Worm (Caenorhabditis elegans) whole organism, young adult: ENCODE data around the gene vha-12.

ENCODE experiments used
- B0261.1 ChIP-seq: sonication (generic microtip); optimal IDR thresholded peaks from 2 replicates; lab custom pipeline; 2016; ENCODE audit warnings: mild to moderate bottlenecking, missing genetic modification characterization, moderate library complexity, missing compliant biosample characterization
- B0336.3 ChIP-seq: fragments of 200-800 bp; sonication (Bioruptor generic); IDR thresholded peaks from 2 replicates; pipeline ENCODE4 v1.3.6; 2022; ENCODE audit warnings: missing genetic modification characterization, missing compliant biosample characterization
- C06A6.2 ChIP-seq: fragments of 200-800 bp; sonication (Bioruptor generic); conservative IDR thresholded peaks from 2 replicates; pipeline ENCODE4 v1.3.6; 2022; ENCODE audit warnings: missing genetic modification characterization, missing compliant biosample characterization
- F22D6.2 ChIP-seq: sonication (generic microtip); optimal IDR thresholded peaks from 2 replicates; lab custom pipeline; 2016; ENCODE audit warnings: mild to moderate bottlenecking, missing genetic modification characterization, missing compliant biosample characterization
- F49E8.2 ChIP-seq: sonication (generic microtip); optimal IDR thresholded peaks from 3 replicates; lab custom pipeline; 2017; ENCODE audit warnings: missing genetic modification characterization, mild to moderate bottlenecking, missing compliant biosample characterization, antibody characterized with exemption, moderate library complexity; ENCODE audit not compliant: insufficient read depth
- K11D2.4 ChIP-seq: fragments of 200-800 bp; sonication (Bioruptor generic); IDR thresholded peaks from 2 replicates; pipeline ENCODE4 v1.3.6; 2022; ENCODE audit warnings: missing genetic modification reagents, missing genetic modification characterization, missing compliant biosample characterization
- K12H6.12 ChIP-seq: fragments of 200-800 bp; sonication (Bioruptor generic); optimal IDR thresholded peaks from 2 replicates; lab custom pipeline; 2018; ENCODE audit warnings: mild to moderate bottlenecking, missing genetic modification characterization, missing compliant biosample characterization
- T07F8.4 ChIP-seq: sonication (generic microtip); optimal IDR thresholded peaks from 2 replicates; lab custom pipeline; 2016; ENCODE audit warnings: mild to moderate bottlenecking, missing genetic modification characterization, moderate library complexity, missing compliant biosample characterization
- Y56A3A.18 ChIP-seq: fragments of 200-800 bp; sonication (Bioruptor generic); IDR thresholded peaks from 2 replicates; pipeline ENCODE4 v1.3.6; 2022; ENCODE audit warnings: missing genetic modification reagents, missing genetic modification characterization, missing compliant biosample characterization
- Y67H2A.10 ChIP-seq: fragments of 200-800 bp; sonication (Bioruptor generic); conservative IDR thresholded peaks from 2 replicates; pipeline ENCODE4 v1.3.6; 2022; ENCODE audit warnings: missing genetic modification reagents, missing genetic modification characterization, missing compliant biosample characterization
- Y79H2A.3 ChIP-seq: fragments of 200-800 bp; sonication (Bioruptor generic); conservative IDR thresholded peaks from 2 replicates; pipeline ENCODE4 v1.3.6; 2022; ENCODE audit warnings: missing genetic modification reagents, missing genetic modification characterization, missing compliant biosample characterization
- ama-1 ChIP-seq, 3 experiments: fragments of 150-350 bp in 1 of 3; sonication (generic microtip) in 2 of 3; optimal IDR thresholded peaks; 2 replicates each; lab custom pipeline; 2014 to 2018; ENCODE audit warnings: missing biosample characterization in 2 of 3, missing genetic modification characterization in 2 of 3, missing genetic modification reagents in 2 of 3
- aptf-3 ChIP-seq: fragments of 200-800 bp; sonication (Bioruptor generic); IDR thresholded peaks from 2 replicates; pipeline ENCODE4 v1.3.6; 2022; ENCODE audit warnings: missing genetic modification characterization, missing compliant biosample characterization
- athp-1 ChIP-seq: sonication (generic microtip); optimal IDR thresholded peaks from 2 replicates; lab custom pipeline; 2017; ENCODE audit warnings: mild to moderate bottlenecking, missing genetic modification characterization, missing compliant biosample characterization
- ccch-3 ChIP-seq: fragments of 200-800 bp; sonication (Bioruptor generic); optimal IDR thresholded peaks from 2 replicates; lab custom pipeline; 2018; ENCODE audit warnings: mild to moderate bottlenecking, missing genetic modification characterization, missing compliant biosample characterization
- cebp-2 ChIP-seq: fragments of 200-800 bp; sonication (Bioruptor generic); IDR thresholded peaks from 2 replicates; pipeline ENCODE4 v1.3.6; 2022; ENCODE audit warnings: missing genetic modification characterization, missing compliant biosample characterization
- ceh-91 ChIP-seq: fragments of 200-800 bp; sonication (Bioruptor generic); IDR thresholded peaks from 2 replicates; pipeline ENCODE4 v1.3.6; 2022; ENCODE audit warnings: missing genetic modification reagents, missing genetic modification characterization, missing compliant biosample characterization
- die-1 ChIP-seq: sonication (generic microtip); optimal IDR thresholded peaks from 2 replicates; lab custom pipeline; 2016; ENCODE audit warnings: missing genotype, mild to moderate bottlenecking, missing genetic modification characterization, missing compliant biosample characterization
- dpl-1 ChIP-seq: fragments of 150-350 bp; optimal IDR thresholded peaks from 2 replicates; lab custom pipeline; 2014; ENCODE audit warnings: missing biosample characterization, missing genetic modification reagents, missing genetic modification characterization
- ekl-4 ChIP-seq: fragments of 200-800 bp; sonication (Bioruptor generic); IDR thresholded peaks from 2 replicates; pipeline ENCODE4 v1.3.6; 2022; ENCODE audit warnings: missing genetic modification reagents, missing genetic modification characterization, missing compliant biosample characterization
- him-1 ChIP-seq: sonication (generic microtip); optimal IDR thresholded peaks from 2 replicates; lab custom pipeline; 2016; ENCODE audit warnings: missing genotype, missing genetic modification reagents, missing genetic modification characterization, missing compliant biosample characterization
- hlh-12 ChIP-seq: sonication (generic microtip); optimal IDR thresholded peaks from 2 replicates; lab custom pipeline; 2016; ENCODE audit warnings: missing genetic modification characterization, missing compliant biosample characterization
- hsf-1 ChIP-seq: fragments of 200-800 bp; sonication (Bioruptor generic); IDR thresholded peaks from 2 replicates; pipeline ENCODE4 v1.3.6; 2022; ENCODE audit warnings: missing genetic modification reagents, missing genetic modification characterization, missing compliant biosample characterization
- let-526 ChIP-seq: fragments of 200-800 bp; sonication (Bioruptor generic); IDR thresholded peaks from 2 replicates; pipeline ENCODE4 v1.3.6; 2022; ENCODE audit warnings: missing genetic modification reagents, missing genetic modification characterization, missing compliant biosample characterization
- lin-35 ChIP-seq, 3 experiments: fragments of 150-350 bp in 2 of 3; sonication (generic microtip) in 1 of 3; optimal IDR thresholded peaks; 2 replicates each; lab custom pipeline; 2014 to 2018; ENCODE audit warnings: missing biosample characterization in 3 of 3, missing genetic modification characterization in 3 of 3, missing genetic modification reagents in 3 of 3
- lin-40 ChIP-seq: sonication (generic microtip); optimal IDR thresholded peaks from 2 replicates; lab custom pipeline; 2016; ENCODE audit warnings: missing genetic modification characterization, mild to moderate bottlenecking, missing compliant biosample characterization, missing genotype, missing genetic modification reagents
- lin-54 ChIP-seq: fragments of 200-800 bp; sonication (Bioruptor generic); optimal IDR thresholded peaks from 2 replicates; lab custom pipeline; 2018; ENCODE audit warnings: mild to moderate bottlenecking, missing genetic modification characterization, missing compliant biosample characterization
- lsl-1 ChIP-seq: fragments of 200-800 bp; sonication (Bioruptor generic); optimal IDR thresholded peaks from 2 replicates; lab custom pipeline; 2018; ENCODE audit warnings: mild to moderate bottlenecking, missing genetic modification characterization, moderate library complexity, missing compliant biosample characterization
- madf-10 ChIP-seq: sonication (generic microtip); optimal IDR thresholded peaks from 2 replicates; lab custom pipeline; 2016; ENCODE audit warnings: mild to moderate bottlenecking, missing genetic modification characterization, missing compliant biosample characterization
- madf-3 ChIP-seq: fragments of 200-800 bp; sonication (Bioruptor generic); IDR thresholded peaks from 2 replicates; pipeline ENCODE4 v1.3.6; 2022; ENCODE audit warnings: missing genetic modification reagents, missing genetic modification characterization, missing compliant biosample characterization
- nfyb-1 ChIP-seq: fragments of 200-800 bp; sonication (Bioruptor generic); IDR thresholded peaks from 2 replicates; pipeline ENCODE4 v1.3.6; 2022; ENCODE audit warnings: missing genetic modification reagents, missing genetic modification characterization, missing compliant biosample characterization
- nhr-179 ChIP-seq: sonication (generic microtip); optimal IDR thresholded peaks from 2 replicates; lab custom pipeline; 2016; ENCODE audit warnings: mild to moderate bottlenecking, missing genetic modification characterization, missing compliant biosample characterization
- nhr-80 ChIP-seq: sonication (generic microtip); optimal IDR thresholded peaks from 2 replicates; lab custom pipeline; 2016; ENCODE audit warnings: missing genetic modification characterization, missing compliant biosample characterization
- pbrm-1 ChIP-seq: fragments of 200-800 bp; sonication (Bioruptor generic); IDR thresholded peaks from 2 replicates; pipeline ENCODE4 v1.3.6; 2022; ENCODE audit warnings: missing genetic modification reagents, missing genetic modification characterization, missing compliant biosample characterization
- rcor-1 ChIP-seq: fragments of 200-800 bp; sonication (Bioruptor generic); IDR thresholded peaks from 2 replicates; pipeline ENCODE4 v1.3.6; 2022; ENCODE audit warnings: missing genetic modification reagents, missing genetic modification characterization, missing compliant biosample characterization
- rec-8 ChIP-seq, 2 experiments: sonication (generic microtip); optimal IDR thresholded peaks; 2 replicates each; lab custom pipeline; 2016; ENCODE audit warnings: mild to moderate bottlenecking in 2 of 2, missing genetic modification characterization in 2 of 2, missing genetic modification reagents in 2 of 2, missing genotype in 2 of 2, missing biosample characterization in 1 of 2, missing compliant biosample characterization in 1 of 2, moderate library complexity in 1 of 2
- sdz-38 ChIP-seq: sonication (generic microtip); optimal IDR thresholded peaks from 2 replicates; lab custom pipeline; 2016; ENCODE audit warnings: missing genotype, missing genetic modification characterization, missing compliant biosample characterization
- snpc-1.3 ChIP-seq: sonication (generic microtip); optimal IDR thresholded peaks from 2 replicates; lab custom pipeline; 2017; ENCODE audit warnings: missing genetic modification characterization, mild to moderate bottlenecking, missing compliant biosample characterization, antibody characterized with exemption, moderate library complexity, missing genotype, missing genetic modification reagents; ENCODE audit not compliant: insufficient read depth
- snpc-3.4 ChIP-seq: sonication (generic microtip); optimal IDR thresholded peaks from 2 replicates; lab custom pipeline; 2017; ENCODE audit warnings: missing genetic modification characterization, mild to moderate bottlenecking, missing compliant biosample characterization, antibody characterized with exemption, moderate library complexity, missing genotype, missing genetic modification reagents
- snpc-4 ChIP-seq, 5 experiments: fragments of 150-350 bp in 1 of 5; sonication (generic microtip) in 4 of 5; optimal IDR thresholded peaks; 2 replicates each; lab custom pipeline; 2014 to 2018; ENCODE audit warnings: missing genetic modification characterization in 5 of 5, missing biosample characterization in 3 of 5, antibody characterized with exemption in 2 of 5, mild to moderate bottlenecking in 2 of 5, missing compliant biosample characterization in 2 of 5, missing genotype in 2 of 5, moderate library complexity in 2 of 5, missing genetic modification reagents in 1 of 5
- unc-62 ChIP-seq: fragments of 150-350 bp; optimal IDR thresholded peaks from 2 replicates; lab custom pipeline; 2014; ENCODE audit warnings: missing biosample characterization, missing genetic modification reagents, missing genetic modification characterization
- zim-3 ChIP-seq: sonication (generic microtip); optimal IDR thresholded peaks from 2 replicates; lab custom pipeline; 2017; ENCODE audit warnings: mild to moderate bottlenecking, missing genetic modification characterization, moderate library complexity, missing compliant biosample characterization
- ztf-22 ChIP-seq: fragments of 200-800 bp; sonication (Bioruptor generic); optimal IDR thresholded peaks from 2 replicates; lab custom pipeline; 2018; ENCODE audit warnings: mild to moderate bottlenecking, missing genetic modification characterization, moderate library complexity, missing compliant biosample characterization
- ztf-25 ChIP-seq: fragments of 200-800 bp; sonication (Bioruptor generic); IDR thresholded peaks from 2 replicates; pipeline ENCODE4 v1.3.6; 2022; ENCODE audit warnings: missing genetic modification reagents, missing genetic modification characterization, missing compliant biosample characterization
- ztf-28 ChIP-seq: fragments of 200-800 bp; sonication (Bioruptor generic); IDR thresholded peaks from 2 replicates; pipeline ENCODE4 v1.3.6; 2022; ENCODE audit warnings: missing genetic modification reagents, missing genetic modification characterization, missing compliant biosample characterization

The vha-12 gene

ce11 chrX:4222779-4223387 lies 32.0 kb downstream of the vha-12 start (continued):
- peak; percentile 96 for TF ChIP-seq lin-40 (tag; lab: Kevin White, UChicago)
- peak; percentile 45; the same call in 1 of the 2 replicates for TF ChIP-seq rcor-1
- TF ChIP-seq T07F8.4: no peak
- no peak for TF ChIP-seq Y79H2A.3 (GFP tag; lab: Robert Waterston, UW)
- TF ChIP-seq snpc-4 (GFP tag; optimal IDR thresholded peaks at IDR 0.05; lab: Kevin White, UChicago): peak; percentile 42
- peak in 3 of 4 experiments; percentile 40 to 73 (median 45) for TF ChIP-seq snpc-4 (tag; optimal IDR thresholded peaks at IDR 0.05; lab: Kevin White, UChicago)
- no peak for TF ChIP-seq ceh-91 (GFP tag; lab: Robert Waterston, UW)
- TF ChIP-seq athp-1 (tag; lab: Kevin White, UChicago): no peak
- TF ChIP-seq F22D6.2 (tag; lab: Kevin White, UChicago): no peak
- peak; percentile 35 for TF ChIP-seq lin-54 (GFP tag; lab: Kevin White, UChicago)
- no peak for TF ChIP-seq F49E8.2 (tag; lab: Kevin White, UChicago)
- peak; percentile 20; the same call in 1 of the 2 replicates for TF ChIP-seq pbrm-1 (GFP tag; lab: Robert Waterston, UW)
- no peak for TF ChIP-seq ccch-3 (GFP tag; lab: Kevin White, UChicago)
- TF ChIP-seq snpc-1.3 (tag; lab: Kevin White, UChicago): no peak
- no peak; the same call in 1 of the 2 replicates for TF ChIP-seq ekl-4
- no peak for TF ChIP-seq aptf-3
- peak; percentile 56; the same call in 1 of the 2 replicates for TF ChIP-seq C06A6.2 (GFP tag; lab: Robert Waterston, UW)
- no peak for TF ChIP-seq let-526 (GFP tag; lab: Robert Waterston, UW)
- TF ChIP-seq nhr-80 (tag; lab: Kevin White, UChicago): peak; percentile 26
- TF ChIP-seq madf-10 (tag; lab: Kevin White, UChicago): peak; percentile 28
- peak; percentile 46; the same call in 1 of the 2 replicates for TF ChIP-seq Y56A3A.18 (GFP tag; lab: Robert Waterston, UW)
- no peak for TF ChIP-seq unc-62 (GFP tag; lab: Kevin White, UChicago)
- TF ChIP-seq lin-35 (GFP tag; optimal IDR thresholded peaks at IDR 0.05; lab: Kevin White, UChicago): peak in 1 of 3 experiments; percentile 46
- peak; percentile 78 for TF ChIP-seq nfyb-1 (GFP tag; lab: Robert Waterston, UW)
- no peak for TF ChIP-seq snpc-3.4 (tag; lab: Kevin White, UChicago)
- peak; percentile 56 for TF ChIP-seq K11D2.4 (GFP tag; lab: Robert Waterston, UW)
- TF ChIP-seq ztf-28 (GFP tag; lab: Robert Waterston, UW): no peak
- peak; percentile 44 for TF ChIP-seq K12H6.12 (tag; lab: Kevin White, UChicago)
- no peak for TF ChIP-seq dpl-1
- no peak for TF ChIP-seq rec-8 (tag; optimal IDR thresholded peaks at IDR 0.05; lab: Kevin White, UChicago)
- TF ChIP-seq hsf-1 (GFP tag; lab: Robert Waterston, UW): no peak
- TF ChIP-seq ama-1 (optimal IDR thresholded peaks at IDR 0.05; lab: Kevin White, UChicago): peak; percentile 56
- TF ChIP-seq ama-1 (GFP tag; optimal IDR thresholded peaks at IDR 0.05; lab: Kevin White, UChicago): no peak
- no peak for TF ChIP-seq ztf-25 (GFP tag; lab: Robert Waterston, UW)
- no peak for TF ChIP-seq hlh-12
- 0 out of 2 replicates have a peak, but pooled peaks have one; percentile 14 for TF ChIP-seq madf-3 (GFP tag; lab: Robert Waterston, UW)
- TF ChIP-seq cebp-2 (GFP tag; lab: Robert Waterston, UW): no peak
- peak; percentile 94 for TF ChIP-seq B0336.3 (GFP tag; lab: Robert Waterston, UW)
- TF ChIP-seq him-1 (tag; lab: Kevin White, UChicago): no peak
- no peak for TF ChIP-seq sdz-38 (tag; lab: Kevin White, UChicago)
- peak; percentile 25 for TF ChIP-seq die-1
- TF ChIP-seq lsl-1 (GFP tag; lab: Kevin White, UChicago): no peak
- no peak for TF ChIP-seq Y67H2A.10 (GFP tag; lab: Robert Waterston, UW)
- no peak for TF ChIP-seq zim-3
- TF ChIP-seq nhr-179 (tag; lab: Kevin White, UChicago): no peak
- peak; percentile 17 for TF ChIP-seq ztf-22 (GFP tag; lab: Kevin White, UChicago)
- TF ChIP-seq B0261.1 (tag; lab: Kevin White, UChicago): no peak
- TF ChIP-seq, all 124 proteins: peak for 47
